Fruit fly (Drosophila melanogaster) whole organism, prepupa: Measurements from ENCODE around the gene sens.

Source experiments
- Blimp-1 ChIP-seq: fragments of 200-800 bp; sonication (Bioruptor generic); optimal IDR thresholded peaks from 3 replicates; lab custom pipeline; 2017; ENCODE audit warnings: missing biosample characterization, missing genetic modification characterization, mild to moderate bottlenecking, moderate library complexity, missing genetic modification reagents
- CG10631 ChIP-seq: fragments of 200-800 bp; sonication (Bioruptor generic); optimal IDR thresholded peaks from 2 replicates; lab custom pipeline; 2016; ENCODE audit warnings: missing biosample characterization, missing genetic modification characterization
- CG11294 ChIP-seq: fragments of 200-800 bp; sonication (Bioruptor generic); IDR thresholded peaks from 2 replicates; pipeline ENCODE4 v1.3.6; 2022; ENCODE audit warnings: missing biosample characterization, missing genetic modification characterization
- CG11762 ChIP-seq: fragments of 200-800 bp; sonication (Bioruptor generic); optimal IDR thresholded peaks from 3 replicates; lab custom pipeline; 2016; ENCODE audit warnings: missing biosample characterization, missing genetic modification characterization; ENCODE audit not compliant: insufficient read depth
- CG11902 ChIP-seq: fragments of 200-800 bp; sonication (Bioruptor generic); optimal IDR thresholded peaks from 3 replicates; lab custom pipeline; 2016; ENCODE audit warnings: missing biosample characterization, missing genetic modification characterization
- CG15336 ChIP-seq: fragments of 200-800 bp; sonication (Bioruptor generic); IDR thresholded peaks from 2 replicates; pipeline ENCODE4 v1.3.6; 2022; ENCODE audit warnings: missing biosample characterization, missing genetic modification characterization
- CG1621 ChIP-seq: fragments of 200-800 bp; sonication (Bioruptor generic); optimal IDR thresholded peaks from 3 replicates; lab custom pipeline; 2018; ENCODE audit warnings: missing biosample characterization, mild to moderate bottlenecking, missing genetic modification characterization
- CG16779 ChIP-seq: fragments of 200-800 bp; sonication (Bioruptor generic); optimal IDR thresholded peaks from 3 replicates; lab custom pipeline; 2017; ENCODE audit warnings: missing biosample characterization, mild to moderate bottlenecking, missing genetic modification characterization
- CG31627 ChIP-seq: fragments of 200-800 bp; sonication (Bioruptor generic); optimal IDR thresholded peaks from 3 replicates; lab custom pipeline; 2016; ENCODE audit warnings: missing biosample characterization, missing genetic modification characterization
- CG34406 ChIP-seq: fragments of 200-800 bp; sonication (Bioruptor generic); optimal IDR thresholded peaks from 3 replicates; lab custom pipeline; 2016; ENCODE audit warnings: missing biosample characterization, missing genetic modification characterization
- CG4318 ChIP-seq: fragments of 200-800 bp; sonication (Bioruptor generic); optimal IDR thresholded peaks from 3 replicates; lab custom pipeline; 2017; ENCODE audit warnings: missing biosample characterization, mild to moderate bottlenecking, missing genetic modification characterization
- CG6163 ChIP-seq: fragments of 200-800 bp; sonication (Bioruptor generic); IDR thresholded peaks from 3 replicates; pipeline ENCODE4 v1.3.6; 2022; ENCODE audit warnings: missing biosample characterization, missing genetic modification characterization
- CG6276 ChIP-seq: fragments of 200-800 bp; sonication (Bioruptor generic); optimal IDR thresholded peaks from 2 replicates; lab custom pipeline; 2017; ENCODE audit warnings: missing biosample characterization, mild to moderate bottlenecking, missing genetic modification characterization
- CG6792 ChIP-seq: fragments of 200-800 bp; sonication (Bioruptor generic); optimal IDR thresholded peaks from 3 replicates; lab custom pipeline; 2016; ENCODE audit warnings: missing biosample characterization, missing genetic modification characterization
- CG6808 ChIP-seq: fragments of 200-800 bp; sonication (Bioruptor generic); optimal IDR thresholded peaks from 3 replicates; lab custom pipeline; 2017; ENCODE audit warnings: missing biosample characterization, missing genetic modification characterization, mild to moderate bottlenecking, moderate library complexity, missing genetic modification reagents
- CG7368 ChIP-seq: fragments of 200-800 bp; sonication (Bioruptor generic); optimal IDR thresholded peaks from 3 replicates; lab custom pipeline; 2016; ENCODE audit warnings: missing biosample characterization, missing genetic modification characterization
- CG8319 ChIP-seq: fragments of 200-800 bp; sonication (Bioruptor generic); optimal IDR thresholded peaks from 3 replicates; lab custom pipeline; 2016; ENCODE audit warnings: missing biosample characterization, missing genetic modification characterization
- CG8632 ChIP-seq: fragments of 200-800 bp; sonication (Bioruptor generic); optimal IDR thresholded peaks from 3 replicates; lab custom pipeline; 2016; ENCODE audit warnings: missing biosample characterization, missing genetic modification characterization
- CG9139 ChIP-seq: fragments of 200-800 bp; sonication (Bioruptor generic); optimal IDR thresholded peaks from 3 replicates; lab custom pipeline; 2017; ENCODE audit warnings: missing biosample characterization, mild to moderate bottlenecking, missing genetic modification characterization
- Eip75B ChIP-seq: fragments of 200-800 bp; sonication (Bioruptor generic); optimal IDR thresholded peaks from 3 replicates; lab custom pipeline; 2016; ENCODE audit warnings: missing biosample characterization, missing genetic modification characterization
- Eip93F ChIP-seq: fragments of 200-800 bp; sonication (Bioruptor generic); optimal IDR thresholded peaks from 2 replicates; lab custom pipeline; 2016; ENCODE audit warnings: missing biosample characterization, mild to moderate bottlenecking, missing genetic modification characterization
- Ets96B ChIP-seq: fragments of 200-800 bp; optimal IDR thresholded peaks from 2 replicates; lab custom pipeline; 2019; ENCODE audit warnings: missing biosample characterization, mild to moderate bottlenecking, missing genetic modification characterization, moderate library complexity
- Hr38 ChIP-seq: sonication (Bioruptor generic); optimal IDR thresholded peaks from 2 replicates; lab custom pipeline; 2016; ENCODE audit warnings: missing biosample characterization, missing genetic modification characterization
- Hr39 ChIP-seq: fragments of 200-800 bp; sonication (Bioruptor generic); optimal IDR thresholded peaks from 2 replicates; lab custom pipeline; 2016; ENCODE audit warnings: missing biosample characterization, missing genetic modification characterization
- Met ChIP-seq: fragments of 200-800 bp; sonication (Bioruptor generic); optimal IDR thresholded peaks from 3 replicates; lab custom pipeline; 2016; ENCODE audit warnings: missing biosample characterization, missing genetic modification characterization
- OdsH ChIP-seq: fragments of 200-800 bp; sonication (Bioruptor generic); optimal IDR thresholded peaks from 3 replicates; lab custom pipeline; 2016; ENCODE audit warnings: missing biosample characterization, missing genetic modification characterization
- Smox ChIP-seq: fragments of 200-800 bp; sonication (Bioruptor generic); optimal IDR thresholded peaks from 3 replicates; lab custom pipeline; 2016; ENCODE audit warnings: missing biosample characterization, missing genetic modification characterization
- Sox102F ChIP-seq: fragments of 200-800 bp; sonication (Bioruptor generic); optimal IDR thresholded peaks from 2 replicates; lab custom pipeline; 2016; ENCODE audit warnings: missing biosample characterization, mild to moderate bottlenecking, missing genetic modification characterization
- Sox14 ChIP-seq: fragments of 200-800 bp; sonication (Bioruptor generic); optimal IDR thresholded peaks from 3 replicates; lab custom pipeline; 2016; ENCODE audit warnings: missing biosample characterization, missing genetic modification characterization
- acj6 ChIP-seq: fragments of 200-800 bp; sonication (Bioruptor generic); optimal IDR thresholded peaks from 3 replicates; lab custom pipeline; 2016; ENCODE audit warnings: missing biosample characterization, missing genetic modification characterization
- dsx ChIP-seq: fragments of 200-800 bp; optimal IDR thresholded peaks from 3 replicates; lab custom pipeline; 2019; ENCODE audit warnings: missing biosample characterization, mild to moderate bottlenecking, missing genetic modification characterization, moderate library complexity; ENCODE audit not compliant: poor library complexity, severe bottlenecking
- fd59A ChIP-seq: fragments of 200-800 bp; sonication (Bioruptor generic); optimal IDR thresholded peaks from 2 replicates; lab custom pipeline; 2017; ENCODE audit warnings: missing biosample characterization, mild to moderate bottlenecking, missing genetic modification characterization, missing genetic modification reagents
- fd85E ChIP-seq: fragments of 200-800 bp; sonication (Bioruptor generic); optimal IDR thresholded peaks from 3 replicates; lab custom pipeline; 2016; ENCODE audit warnings: missing biosample characterization, missing genetic modification characterization
- fkh ChIP-seq: fragments of 200-800 bp; sonication (Bioruptor generic); optimal IDR thresholded peaks from 3 replicates; lab custom pipeline; 2017; ENCODE audit warnings: missing biosample characterization, mild to moderate bottlenecking, missing genetic modification characterization, moderate library complexity
- lz ChIP-seq: fragments of 200-800 bp; sonication (Bioruptor generic); optimal IDR thresholded peaks from 3 replicates; lab custom pipeline; 2016; ENCODE audit warnings: missing biosample characterization, missing genetic modification characterization
- pdm3 ChIP-seq: fragments of 200-800 bp; sonication (Bioruptor generic); optimal IDR thresholded peaks from 3 replicates; lab custom pipeline; 2016; ENCODE audit warnings: missing biosample characterization, missing genetic modification characterization
- salr ChIP-seq, 2 experiments: fragments of 200-800 bp; sonication (Bioruptor generic); optimal IDR thresholded peaks; 3 replicates each; lab custom pipeline; 2016 to 2018; ENCODE audit warnings: missing biosample characterization in 2 of 2, missing genetic modification characterization in 2 of 2, mild to moderate bottlenecking in 1 of 2
- svp ChIP-seq: fragments of 200-800 bp; sonication (Bioruptor generic); peaks from one replicate; lab custom pipeline; 2016; ENCODE audit warnings: missing biosample characterization, missing genetic modification characterization
- topi ChIP-seq: fragments of 200-800 bp; sonication (Bioruptor generic); optimal IDR thresholded peaks from 3 replicates; lab custom pipeline; 2016; ENCODE audit warnings: missing biosample characterization, missing genetic modification characterization

Gene sens

dm6 chr3L:13393538-13393937 lies 7.4 kb downstream of the sens start (continued):
- peak; percentile 21 for TF ChIP-seq CG31627 (GFP tag; lab: Kevin White, UChicago)
- no peak for TF ChIP-seq salr (GFP tag; optimal IDR thresholded peaks at IDR 0.05; lab: Kevin White, UChicago)
- no peak for TF ChIP-seq Eip75B (GFP tag; lab: Kevin White, UChicago)
- TF ChIP-seq Sox14 (GFP tag; lab: Kevin White, UChicago): no peak
- TF ChIP-seq CG6792 (GFP tag; lab: Kevin White, UChicago): peak; percentile 46
- TF ChIP-seq CG34406 (GFP tag; lab: Kevin White, UChicago): peak; percentile 59
- TF ChIP-seq acj6 (GFP tag; lab: Kevin White, UChicago): peak; percentile 30
- TF ChIP-seq Smox (GFP tag; lab: Kevin White, UChicago): peak; percentile 19
- peak; percentile 21 for TF ChIP-seq CG8319 (GFP tag; lab: Kevin White, UChicago)
- no peak for TF ChIP-seq pdm3 (GFP tag; lab: Kevin White, UChicago)
- TF ChIP-seq CG7368 (GFP tag; lab: Kevin White, UChicago): no peak
- TF ChIP-seq CG11762 (GFP tag; lab: Kevin White, UChicago): no peak
- TF ChIP-seq Hr39 (GFP tag; lab: Kevin White, UChicago): no peak
- no peak for TF ChIP-seq fd85E
- no peak for TF ChIP-seq CG16779
- TF ChIP-seq Hr38 (GFP tag; lab: Kevin White, UChicago): no peak
- peak; percentile 42 for TF ChIP-seq lz (GFP tag; lab: Kevin White, UChicago)
- TF ChIP-seq Blimp-1 (GFP tag; lab: Kevin White, UChicago): peak; percentile 11
- no peak for TF ChIP-seq CG15336 (GFP tag; lab: Robert Waterston, UW)
- no peak for TF ChIP-seq OdsH (GFP tag; lab: Kevin White, UChicago)
- TF ChIP-seq CG8632: peak; percentile 51
- TF ChIP-seq Sox102F (GFP tag; lab: Kevin White, UChicago): no peak
- no peak for TF ChIP-seq Met (GFP tag; lab: Kevin White, UChicago)
- no peak for TF ChIP-seq Ets96B (tag; lab: Kevin White, UChicago)
- no peak for TF ChIP-seq CG6276 (GFP tag; lab: Kevin White, UChicago)
- no peak for TF ChIP-seq Eip93F (GFP tag; lab: Kevin White, UChicago)
- no peak for TF ChIP-seq CG9139 (GFP tag; lab: Kevin White, UChicago)
- TF ChIP-seq CG4318 (GFP tag; lab: Kevin White, UChicago): no peak
- peak; percentile 74 for TF ChIP-seq svp (GFP tag; lab: Kevin White, UChicago)
- no peak for TF ChIP-seq CG11294 (GFP tag; lab: Robert Waterston, UW)
- TF ChIP-seq, all 60 proteins: peak for 18

- peak; percentile 22 for TF ChIP-seq svp (GFP tag; lab: Kevin White, UChicago)
- TF ChIP-seq CG11902: no peak
Observed at dm6 chr3L:13389834-13390233, 11.1 kb downstream of the sens start, which contains the start of gene Poc1. TSS of gene Poc1 (minus strand) at chr3L:13390006.

dm6 chr3L:13387608-13388007 lies 13.3 kb downstream of the sens start, which contains the start of gene CG10171:
TSS of gene CG10171 (minus strand) at chr3L:13387907.
- TF ChIP-seq dsx (no peak), Smox (GFP tag; lab: Kevin White, UChicago) (no peak), CG6808 (GFP tag; lab: Kevin White, UChicago) (peak; percentile 81), CG1621 (tag; lab: Kevin White, UChicago) (peak; percentile 24), svp (GFP tag; lab: Kevin White, UChicago) (peak; percentile 88), topi (GFP tag; lab: Kevin White, UChicago) (no peak), fd59A (GFP tag; lab: Kevin White, UChicago) (no peak), Sox102F (GFP tag; lab: Kevin White, UChicago) (no peak), CG6163 (no peak), Hr38 (GFP tag; lab: Kevin White, UChicago) (no peak), fkh (GFP tag; lab: Kevin White, UChicago) (peak; percentile 95), CG10631 (GFP tag; lab: Kevin White, UChicago) (no peak)
- TF ChIP-seq, all 60 proteins: peak for 4
